Worm (Caenorhabditis elegans) whole organism, L4 larva: ENCODE results near the gene mdt-30.

Source experiments
- D1046.2 ChIP-seq: fragments of 200-800 bp; sonication (Bioruptor generic); IDR thresholded peaks from 2 replicates; pipeline ENCODE4 v1.3.6; 2022; ENCODE audit warnings: missing genetic modification characterization, missing compliant biosample characterization
- F44E2.7 ChIP-seq: fragments of 200-800 bp; sonication (Bioruptor generic); IDR thresholded peaks from 2 replicates; pipeline ENCODE4 v2.1.2; 2022; ENCODE audit warnings: missing genetic modification characterization, missing compliant biosample characterization
- T26A8.4 ChIP-seq: fragments of 200-800 bp; sonication (Bioruptor generic); IDR thresholded peaks from 2 replicates; pipeline ENCODE4 v1.3.6; 2022; ENCODE audit warnings: missing genetic modification characterization, missing compliant biosample characterization
- Y48G9A.11 ChIP-seq: fragments of 200-800 bp; sonication (Bioruptor generic); IDR thresholded peaks from 2 replicates; pipeline ENCODE4 v1.3.6; 2022; ENCODE audit warnings: missing genetic modification reagents, missing genetic modification characterization, missing compliant biosample characterization
- ZK337.2 ChIP-seq: fragments of 200-800 bp; sonication (Bioruptor generic); IDR thresholded peaks from 2 replicates; pipeline ENCODE4 v1.3.6; 2022; ENCODE audit warnings: missing genetic modification reagents, missing genetic modification characterization, missing compliant biosample characterization
- ZK546.5 ChIP-seq, 2 experiments: sonication (generic microtip); optimal IDR thresholded peaks; 2 replicates each; lab custom pipeline; 2017; ENCODE audit warnings: missing biosample characterization in 2 of 2, missing genetic modification characterization in 2 of 2
- aha-1 ChIP-seq: fragments of 150-350 bp; peaks from one replicate; lab custom pipeline; 2014; ENCODE audit warnings: missing biosample characterization, missing genetic modification characterization
- ceh-20 ChIP-seq: fragments of 200-800 bp; sonication (Bioruptor generic); IDR thresholded peaks from 2 replicates; pipeline ENCODE4 v1.3.6; 2022; ENCODE audit warnings: missing genetic modification reagents, missing genetic modification characterization, missing compliant biosample characterization
- ceh-28 ChIP-seq: fragments of 150-350 bp; optimal IDR thresholded peaks from 2 replicates; lab custom pipeline; 2014; ENCODE audit warnings: missing biosample characterization, missing genetic modification reagents, missing genetic modification characterization
- ceh-32 ChIP-seq: sonication (generic microtip); optimal IDR thresholded peaks from 2 replicates; lab custom pipeline; 2016; ENCODE audit warnings: mild to moderate bottlenecking, missing genetic modification characterization, missing compliant biosample characterization; ENCODE audit not compliant: poor library complexity
- ces-1 ChIP-seq: fragments of 150-350 bp; sonication (generic microtip); optimal IDR thresholded peaks from 4 replicates; lab custom pipeline; 2014; ENCODE audit warnings: missing biosample characterization, missing genetic modification reagents, missing genetic modification characterization
- dmd-8 ChIP-seq: fragments of 200-800 bp; sonication (Bioruptor generic); IDR thresholded peaks from 2 replicates; pipeline ENCODE4 v1.3.6; 2022; ENCODE audit warnings: missing genetic modification characterization, missing compliant biosample characterization
- dpl-1 ChIP-seq: fragments of 150-350 bp; optimal IDR thresholded peaks from 2 replicates; lab custom pipeline; 2014; ENCODE audit warnings: missing biosample characterization, missing genetic modification reagents, missing genetic modification characterization
- dve-1 ChIP-seq: sonication (generic microtip); optimal IDR thresholded peaks from 2 replicates; lab custom pipeline; 2017; ENCODE audit warnings: antibody characterized with exemption, mild to moderate bottlenecking, missing genetic modification characterization, missing compliant biosample characterization; ENCODE audit not compliant: insufficient read depth
- egl-27 ChIP-seq: sonication (generic microtip); optimal IDR thresholded peaks from 3 replicates; lab custom pipeline; 2017; ENCODE audit warnings: missing biosample characterization, missing genetic modification reagents, missing genetic modification characterization
- hlh-30 ChIP-seq: sonication (generic microtip); optimal IDR thresholded peaks from 2 replicates; lab custom pipeline; 2017; ENCODE audit warnings: antibody characterized with exemption, mild to moderate bottlenecking, missing genetic modification characterization, missing compliant biosample characterization; ENCODE audit not compliant: insufficient read depth
- lin-29 ChIP-seq: fragments of 200-800 bp; sonication (Bioruptor generic); IDR thresholded peaks from 2 replicates; pipeline ENCODE4 v1.3.6; 2022; ENCODE audit warnings: missing genetic modification reagents, missing genetic modification characterization, missing compliant biosample characterization
- lin-38 ChIP-seq: fragments of 200-800 bp; sonication (Bioruptor generic); IDR thresholded peaks from 2 replicates; pipeline ENCODE4 v1.3.6; 2022; ENCODE audit warnings: missing genetic modification reagents, missing genetic modification characterization, missing compliant biosample characterization
- lin-39 ChIP-seq: fragments of 150-350 bp; optimal IDR thresholded peaks from 2 replicates; lab custom pipeline; 2014; ENCODE audit warnings: missing biosample characterization, missing genetic modification reagents, missing genetic modification characterization
- lsy-2 ChIP-seq, 2 experiments: fragments of 150-350 bp in 1 of 2; sonication (generic microtip) in 1 of 2; optimal IDR thresholded peaks; 2 replicates each; lab custom pipeline; 2014 to 2017; ENCODE audit warnings: missing biosample characterization in 2 of 2, missing genetic modification characterization in 2 of 2
- mdl-1 ChIP-seq, 2 experiments: fragments of 150-350 bp in 1 of 2; sonication (generic microtip) in 1 of 2; optimal IDR thresholded peaks; 2 replicates each; lab custom pipeline; 2014 to 2017; ENCODE audit warnings: missing biosample characterization in 2 of 2, missing genetic modification characterization in 2 of 2
- mep-1 ChIP-seq: fragments of 150-350 bp; sonication (generic microtip); optimal IDR thresholded peaks from 3 replicates; lab custom pipeline; 2014; ENCODE audit warnings: missing biosample characterization, missing genetic modification characterization
- mes-2 ChIP-seq: sonication (generic microtip); optimal IDR thresholded peaks from 2 replicates; lab custom pipeline; 2016; ENCODE audit warnings: missing genotype, mild to moderate bottlenecking, missing genetic modification characterization, missing compliant biosample characterization; ENCODE audit not compliant: poor library complexity, severe bottlenecking
- nhr-11 ChIP-seq: fragments of 150-350 bp; optimal IDR thresholded peaks from 2 replicates; lab custom pipeline; 2014; ENCODE audit warnings: missing biosample characterization, missing genetic modification characterization
- nhr-6 ChIP-seq: fragments of 150-350 bp; optimal IDR thresholded peaks from 2 replicates; lab custom pipeline; 2014; ENCODE audit warnings: missing biosample characterization, missing genetic modification characterization
- nhr-76 ChIP-seq: fragments of 150-350 bp; optimal IDR thresholded peaks from 2 replicates; lab custom pipeline; 2014; ENCODE audit warnings: missing biosample characterization, missing genetic modification characterization
- pqm-1 ChIP-seq: sonication (generic microtip); optimal IDR thresholded peaks from 2 replicates; lab custom pipeline; 2017; ENCODE audit warnings: missing biosample characterization, missing genetic modification characterization
- rbr-2 ChIP-seq: sonication (generic microtip); optimal IDR thresholded peaks from 2 replicates; lab custom pipeline; 2016; ENCODE audit warnings: missing genotype, missing genetic modification characterization, missing compliant biosample characterization
- snpc-4 ChIP-seq: fragments of 150-350 bp; optimal IDR thresholded peaks from 2 replicates; lab custom pipeline; 2014; ENCODE audit warnings: missing biosample characterization, missing genetic modification characterization
- spr-1 ChIP-seq: sonication (generic microtip); optimal IDR thresholded peaks from 2 replicates; lab custom pipeline; 2016; ENCODE audit warnings: mild to moderate bottlenecking, missing genetic modification characterization, missing compliant biosample characterization
- unc-130 ChIP-seq: sonication (generic microtip); optimal IDR thresholded peaks from 2 replicates; lab custom pipeline; 2016; ENCODE audit warnings: missing genetic modification reagents, missing genetic modification characterization, missing compliant biosample characterization
- zag-1 ChIP-seq: fragments of 150-350 bp; optimal IDR thresholded peaks from 2 replicates; lab custom pipeline; 2014; ENCODE audit warnings: missing biosample characterization, missing genetic modification characterization
- zfp-2 ChIP-seq: sonication (generic microtip); optimal IDR thresholded peaks from 2 replicates; lab custom pipeline; 2016; ENCODE audit warnings: mild to moderate bottlenecking, missing genetic modification characterization, missing compliant biosample characterization
- zip-2 ChIP-seq: fragments of 150-350 bp; optimal IDR thresholded peaks from 2 replicates; lab custom pipeline; 2014; ENCODE audit warnings: missing biosample characterization, missing genetic modification characterization

Gene mdt-30

DNA sequence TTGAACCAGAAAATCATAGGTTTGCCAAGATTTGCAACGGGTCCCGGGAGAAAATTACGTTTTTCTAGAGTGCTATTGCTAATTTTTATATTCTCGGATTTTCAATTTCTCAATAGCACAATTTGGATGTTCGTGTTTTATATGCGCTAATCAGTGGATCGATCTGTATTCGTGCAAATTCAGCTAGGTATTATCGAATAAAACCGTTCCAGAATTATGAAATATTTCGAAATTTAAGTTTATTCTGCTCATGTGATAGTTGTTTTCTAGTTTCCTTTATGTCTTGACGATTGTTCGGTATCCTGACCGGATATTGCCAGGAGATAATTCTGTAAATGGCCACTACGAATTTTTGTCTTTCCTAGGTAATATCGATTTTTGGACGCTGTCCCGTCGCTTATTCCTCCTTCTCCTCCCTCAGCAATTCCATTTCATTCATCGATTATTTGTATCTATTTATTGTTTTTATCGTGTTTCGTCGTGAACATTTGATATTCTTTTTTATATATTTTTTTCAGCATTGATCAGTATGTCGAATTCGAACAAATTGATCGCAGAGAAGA lies 17.5 kb downstream of the mdt-30 start, which contains the start of gene cit-1.2:
Gene cit-1.2, plus strand, starts transcription at position 513 of the 563 bp plus-strand sequence.
- TF ChIP-seq egl-27 (tag; lab: Kevin White, UChicago) (no peak), dmd-8 (GFP tag; lab: Robert Waterston, UW) (no peak), pqm-1 (tag; lab: Kevin White, UChicago) (no peak), zip-2 (tag; lab: Kevin White, UChicago) (peak; percentile 51), nhr-6 (tag; lab: Kevin White, UChicago) (no peak), lin-29 (GFP tag; lab: Robert Waterston, UW) (no peak), zfp-2 (no peak)
- TF ChIP-seq, all 104 proteins: peak for 1

DNA sequence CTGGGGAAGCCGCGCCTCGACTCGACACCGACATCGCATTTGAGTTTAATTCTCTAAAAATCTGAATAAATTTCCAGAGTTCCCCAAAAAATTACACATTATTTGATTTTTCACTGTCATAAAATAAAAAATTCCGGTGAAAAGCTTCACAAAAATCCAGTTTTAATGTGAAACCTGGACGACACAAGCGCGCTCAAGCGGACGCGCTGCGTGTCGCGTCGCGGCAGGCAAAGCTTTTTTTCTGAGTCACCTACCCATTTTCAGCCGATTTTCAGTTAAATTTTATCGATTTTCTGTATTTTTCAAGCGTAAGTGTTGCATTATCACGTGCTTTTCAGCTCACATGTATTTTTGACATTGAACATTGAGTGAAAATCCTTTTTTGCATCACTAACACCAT lies 18.1 kb downstream of the mdt-30 start, which contains the start of gene cit-1.1:
Gene cit-1.1, minus strand, starts transcription at position 53 of the 400 bp plus-strand sequence.
- no peak for TF ChIP-seq mdl-1 (tag; optimal IDR thresholded peaks at IDR 0.05; lab: Kevin White, UChicago)
- TF ChIP-seq lin-38: peak; percentile 81
- no peak for TF ChIP-seq dmd-8 (GFP tag; lab: Robert Waterston, UW)
- peak in 1 of 2 experiments; percentile 35 for TF ChIP-seq lsy-2 (tag; optimal IDR thresholded peaks at IDR 0.05; lab: Kevin White, UChicago)
- TF ChIP-seq spr-1: no peak
- TF ChIP-seq aha-1 (tag; lab: Kevin White, UChicago): peak; percentile 92
- TF ChIP-seq nhr-76 (tag; lab: Kevin White, UChicago): no peak
- peak; percentile 37 for TF ChIP-seq dpl-1

DNA sequence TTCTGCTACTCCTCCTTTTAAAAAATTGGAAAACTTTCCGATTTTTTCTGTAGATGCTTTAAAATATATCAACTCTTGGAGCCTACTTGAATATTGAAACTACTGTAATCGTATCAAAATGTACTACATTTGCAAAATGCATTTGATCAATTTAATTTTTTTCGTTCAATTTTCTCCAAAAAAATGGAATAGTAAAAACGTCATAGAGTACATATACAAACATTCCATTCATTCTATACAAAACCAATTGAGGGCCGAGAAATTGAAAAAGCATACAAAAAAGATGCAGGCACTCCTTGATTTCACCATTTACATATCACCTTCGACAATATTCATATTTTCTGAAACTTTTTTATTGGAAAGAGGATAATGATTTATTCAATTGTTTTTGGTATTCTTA lies 23.8 kb downstream of the mdt-30 start, which contains the start of gene C06G4.6:
Gene C06G4.6, plus strand, starts transcription at position 301 of the 400 bp plus-strand sequence.
- TF ChIP-seq ces-1 (GFP tag; lab: Kevin White, UChicago) (no peak), aha-1 (tag; lab: Kevin White, UChicago) (peak; percentile 29)

DNA sequence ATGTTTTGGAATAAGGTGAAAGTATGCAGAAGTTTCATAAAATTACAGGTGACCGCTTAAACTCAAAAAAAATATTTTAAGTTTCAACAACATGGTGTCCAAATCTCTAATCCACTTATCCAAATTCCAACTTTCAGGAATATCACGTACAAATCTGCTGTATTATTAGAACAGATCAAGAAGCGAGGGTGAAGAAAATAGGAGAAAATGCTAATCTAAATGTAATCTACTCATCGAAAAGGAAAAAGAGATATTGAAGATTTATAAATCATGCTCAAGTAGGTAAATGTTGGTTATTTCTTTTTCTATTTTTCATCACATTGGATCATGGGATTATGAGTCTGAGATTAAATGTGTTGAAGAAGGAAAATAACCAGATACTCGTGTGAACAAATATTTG lies 26.3 kb downstream of the mdt-30 start:
- peak; percentile 67 for TF ChIP-seq aha-1 (tag; lab: Kevin White, UChicago)
- no peak for TF ChIP-seq ceh-28 (tag; lab: Kevin White, UChicago)
- TF ChIP-seq nhr-6 (tag; lab: Kevin White, UChicago): no peak
- no peak for TF ChIP-seq unc-130 (GFP tag; lab: Kevin White, UChicago)
- no peak for TF ChIP-seq mep-1 (tag; lab: Kevin White, UChicago)
- no peak for TF ChIP-seq lin-39
- TF ChIP-seq rbr-2 (tag; lab: Kevin White, UChicago): no peak
- no peak for TF ChIP-seq nhr-11 (tag; lab: Kevin White, UChicago)
- TF ChIP-seq, all 104 proteins: peak for 1

DNA sequence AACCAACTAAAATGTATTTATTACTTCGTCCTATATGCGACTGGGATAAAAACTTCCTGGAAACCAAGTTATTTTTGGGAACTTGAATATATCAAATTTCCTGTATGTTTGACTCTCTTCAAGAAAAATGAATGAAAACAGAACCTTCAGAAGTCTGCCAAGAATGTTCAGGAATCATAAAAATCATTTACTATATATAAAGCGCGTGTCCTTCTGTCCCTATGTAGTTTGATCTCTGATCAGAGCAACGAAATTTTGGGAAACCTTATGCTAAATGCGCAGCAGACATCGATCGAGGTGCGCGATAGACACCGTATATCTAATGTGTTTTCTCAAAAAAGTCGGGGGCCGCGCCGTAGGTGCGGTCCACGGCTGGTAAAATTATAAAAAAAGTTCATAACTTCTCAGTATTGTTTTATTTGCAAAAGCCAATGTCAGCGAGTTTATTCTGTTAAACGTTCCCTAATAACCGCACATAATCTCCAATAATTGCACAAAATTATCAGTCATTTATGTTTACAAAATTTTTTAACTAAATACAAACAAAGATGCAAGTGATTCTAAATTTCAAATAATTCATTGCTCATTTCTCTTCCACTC lies 30.3 kb downstream of the mdt-30 start:
- TF ChIP-seq mes-2 (tag; lab: Kevin White, UChicago): no peak
- no peak for TF ChIP-seq lin-39
- TF ChIP-seq T26A8.4: no peak
- TF ChIP-seq ceh-20 (GFP tag; lab: Robert Waterston, UW): no peak
- TF ChIP-seq F44E2.7 (GFP tag; lab: Robert Waterston, UW): no peak
- no peak for TF ChIP-seq dve-1 (tag; lab: Kevin White, UChicago)
- no peak for TF ChIP-seq nhr-76 (tag; lab: Kevin White, UChicago)
- TF ChIP-seq D1046.2 (GFP tag; lab: Robert Waterston, UW): no peak
- no peak for TF ChIP-seq hlh-30
- TF ChIP-seq nhr-11 (tag; lab: Kevin White, UChicago): no peak
- no peak for TF ChIP-seq zag-1
- no peak for TF ChIP-seq snpc-4 (tag; lab: Kevin White, UChicago)
- no peak for TF ChIP-seq Y48G9A.11 (GFP tag; lab: Robert Waterston, UW)
- no peak for TF ChIP-seq ZK546.5 (tag; optimal IDR thresholded peaks at IDR 0.05; lab: Kevin White, UChicago)
- TF ChIP-seq ZK337.2 (GFP tag; lab: Robert Waterston, UW): no peak
- TF ChIP-seq ceh-32: no peak
- no peak for TF ChIP-seq ces-1 (GFP tag; lab: Kevin White, UChicago)
